Fruit fly (Drosophila melanogaster) whole organism: Measurements from ENCODE around the gene CG13282.

Experiments
- CG8478 ChIP-seq: fragments of >200 bp; optimal IDR thresholded peaks from 2 replicates; lab custom pipeline; 2018; ENCODE audit warnings: inconsistent platforms
- Dll ChIP-seq: fragments of >200 bp; optimal IDR thresholded peaks from 2 replicates; lab custom pipeline; 2017
- EcR ChIP-seq, 2 experiments: fragments of >200 bp; optimal IDR thresholded peaks; 2 replicates each; lab custom pipeline; 2017; ENCODE audit warnings: missing biosample characterization in 2 of 2, missing genetic modification characterization in 2 of 2, missing genetic modification reagents in 2 of 2
- pan ChIP-seq: fragments of >200 bp; optimal IDR thresholded peaks from 2 replicates; lab custom pipeline; 2017
- psq ChIP-seq: fragments of >200 bp; optimal IDR thresholded peaks from 2 replicates; lab custom pipeline; 2017
- usp ChIP-seq: fragments of >200 bp; optimal IDR thresholded peaks from 2 replicates; lab custom pipeline; 2017; ENCODE audit warnings: missing biosample characterization, missing genetic modification characterization, mixed read lengths

Gene CG13282

DNA sequence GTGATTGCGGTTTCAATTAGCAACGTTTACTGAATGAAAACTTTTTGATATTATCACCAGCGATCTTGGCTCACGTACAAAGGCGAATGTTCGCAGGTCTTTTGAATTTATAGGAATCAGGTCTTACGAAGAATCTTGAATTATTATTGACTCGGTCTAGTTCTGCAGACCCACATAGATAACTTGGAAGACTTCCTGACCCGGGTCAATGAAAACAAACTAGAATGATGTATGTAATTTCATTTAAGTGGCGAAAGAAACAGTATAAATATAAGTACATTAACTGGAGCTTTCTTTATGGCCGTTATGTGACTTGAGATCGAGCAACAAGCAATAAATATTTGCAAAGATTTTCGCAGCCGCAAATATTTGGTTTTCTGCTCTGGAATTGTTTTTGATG lies at the start of gene CG13282:
Gene CG13282 (minus strand): TSS at position 101 of the 400 bp plus-strand sequence.
- TF ChIP-seq psq (lab: Kevin White, UChicago), result no peak
- TF ChIP-seq EcR (GFP tag; optimal IDR thresholded peaks at IDR 0.05; lab: Kevin White, UChicago), result no peak
- no peak for TF ChIP-seq Dll (lab: Kevin White, UChicago)
- no peak for TF ChIP-seq CG8478 (lab: Kevin White, UChicago)
- TF ChIP-seq pan (lab: Kevin White, UChicago), result no peak
- TF ChIP-seq usp, result no peak

DNA sequence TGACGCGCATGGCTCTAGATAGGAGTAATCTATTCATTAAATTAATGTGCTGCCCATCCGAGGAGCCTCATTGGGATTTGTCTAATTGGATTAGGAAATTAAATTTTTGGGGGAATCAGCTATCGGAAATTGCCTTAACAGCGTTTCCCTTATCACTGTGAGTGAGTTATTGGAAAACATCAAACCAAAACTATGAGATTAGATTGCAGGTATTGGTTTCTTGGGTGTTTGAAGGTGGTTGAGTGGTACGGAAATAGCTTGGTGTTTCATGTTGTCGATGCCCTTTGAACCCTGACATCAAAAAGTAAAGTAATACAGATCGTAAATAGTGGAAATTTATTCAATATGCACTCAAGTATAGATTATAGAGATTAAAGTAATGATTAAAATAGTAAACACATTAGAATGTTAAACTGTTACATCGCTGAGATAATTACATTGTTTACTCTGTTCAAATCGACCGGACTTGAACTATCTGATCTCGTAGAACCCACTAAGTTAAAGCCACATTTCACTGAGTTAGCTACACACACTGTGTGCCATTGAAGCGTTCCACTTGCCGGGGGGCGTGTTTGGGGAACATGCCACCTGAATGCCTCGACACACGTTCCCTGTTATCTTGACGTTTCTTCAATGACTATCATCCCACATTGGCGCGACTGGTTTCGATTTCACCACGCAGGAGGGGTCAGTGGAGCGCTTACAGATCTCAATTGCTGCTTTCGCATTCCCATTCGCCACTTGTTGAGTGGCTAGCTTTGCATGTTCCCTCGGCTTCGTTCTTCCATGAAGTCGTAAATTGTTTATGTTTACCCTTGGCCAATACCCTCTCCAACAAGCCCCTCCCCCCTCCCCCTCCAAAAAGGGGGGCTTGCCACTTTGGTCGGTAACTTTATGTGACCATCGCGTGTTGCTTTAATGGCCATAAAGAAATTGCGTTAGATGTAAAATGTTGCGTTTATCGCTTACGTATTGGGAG lies 48.9 kb upstream of the CG13282 start:
- TF ChIP-seq CG8478 (lab: Kevin White, UChicago) (no peak), pan (lab: Kevin White, UChicago) (no peak), usp (no peak), psq (lab: Kevin White, UChicago) (no peak), EcR (GFP tag; optimal IDR thresholded peaks at IDR 0.05; lab: Kevin White, UChicago) (no peak), Dll (lab: Kevin White, UChicago) (no peak)

DNA sequence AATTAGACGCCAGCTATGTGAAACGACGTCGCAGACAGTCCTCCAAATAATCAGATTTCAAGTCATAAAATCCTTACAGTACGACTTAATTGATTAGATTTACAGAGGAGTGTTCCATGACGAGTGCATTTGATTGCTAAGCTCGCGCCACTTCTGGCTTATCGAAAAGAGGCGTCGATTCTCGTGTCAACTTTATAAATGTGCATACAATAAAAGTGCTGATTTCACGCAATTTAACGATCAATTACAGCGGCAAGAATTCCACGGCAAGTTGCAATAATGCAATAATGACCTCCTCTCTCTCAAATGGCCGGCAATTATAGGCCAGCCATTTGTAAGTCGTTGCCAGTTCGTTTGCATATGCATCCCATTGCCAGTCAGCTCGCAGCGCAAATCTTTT lies 48.1 kb upstream of the CG13282 start:
- no peak for TF ChIP-seq CG8478 (lab: Kevin White, UChicago)
- no peak for TF ChIP-seq pan (lab: Kevin White, UChicago)
- TF ChIP-seq Dll (lab: Kevin White, UChicago), result no peak
- TF ChIP-seq psq (lab: Kevin White, UChicago), result no peak
- TF ChIP-seq usp, result no peak
- no peak for TF ChIP-seq EcR (GFP tag; optimal IDR thresholded peaks at IDR 0.05; lab: Kevin White, UChicago)

DNA sequence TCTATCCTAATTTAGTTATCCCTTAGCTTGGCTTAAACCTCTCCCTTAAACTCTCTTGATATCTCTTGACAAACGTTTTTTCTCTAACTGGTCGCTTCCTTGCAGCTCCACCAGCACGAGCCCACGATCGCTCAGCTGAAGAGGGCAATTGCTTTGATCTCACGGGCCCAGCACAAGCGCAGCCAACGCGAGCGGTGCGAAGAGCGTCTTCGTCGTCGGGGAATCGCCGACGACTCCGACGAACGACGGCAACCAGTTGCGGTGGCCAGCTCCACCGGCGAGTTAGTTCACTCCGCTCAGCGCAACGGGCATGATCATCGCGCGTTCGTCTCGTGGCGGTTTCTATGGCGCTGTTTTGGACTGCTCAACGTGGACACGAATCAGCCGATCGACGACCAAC lies 46.6 kb upstream of the CG13282 start:
- TF ChIP-seq Dll (lab: Kevin White, UChicago), result no peak
- no peak for TF ChIP-seq usp
- no peak for TF ChIP-seq CG8478 (lab: Kevin White, UChicago)
- no peak for TF ChIP-seq EcR (GFP tag; optimal IDR thresholded peaks at IDR 0.05; lab: Kevin White, UChicago)
- no peak for TF ChIP-seq pan (lab: Kevin White, UChicago)
- TF ChIP-seq psq (lab: Kevin White, UChicago), result no peak

DNA sequence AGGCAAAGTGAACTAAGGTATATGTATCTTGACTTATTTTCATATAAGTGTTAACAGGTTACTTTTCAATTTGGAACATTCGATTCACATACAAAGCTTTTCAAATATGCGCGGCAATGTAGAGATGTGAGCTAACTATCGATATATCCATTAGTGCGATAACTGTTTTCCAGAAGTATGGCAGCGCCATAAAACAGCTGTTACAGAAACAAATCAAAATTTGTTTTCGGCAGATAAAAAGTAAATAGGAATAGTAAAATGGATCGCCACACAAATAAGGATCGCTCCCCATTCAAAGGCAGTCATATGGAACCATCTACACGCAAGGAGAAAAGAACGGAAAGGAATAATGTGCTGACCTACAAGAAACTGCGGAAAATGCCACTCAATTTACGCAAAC lies 45.0 kb upstream of the CG13282 start, which contains the start of the genes CG32832, CG31743 and CG34313:
Gene CG32832 (minus strand): TSS at position 3 of the 400 bp plus-strand sequence.
Gene CG31743 (plus strand): TSS at position 230 of the 400 bp plus-strand sequence.
Gene CG34313 (plus strand): TSS at position 230 of the 400 bp plus-strand sequence.
- TF ChIP-seq pan (lab: Kevin White, UChicago), result no peak
- no peak for TF ChIP-seq psq (lab: Kevin White, UChicago)
- no peak for TF ChIP-seq CG8478 (lab: Kevin White, UChicago)
- no peak for TF ChIP-seq EcR (GFP tag; optimal IDR thresholded peaks at IDR 0.05; lab: Kevin White, UChicago)

DNA sequence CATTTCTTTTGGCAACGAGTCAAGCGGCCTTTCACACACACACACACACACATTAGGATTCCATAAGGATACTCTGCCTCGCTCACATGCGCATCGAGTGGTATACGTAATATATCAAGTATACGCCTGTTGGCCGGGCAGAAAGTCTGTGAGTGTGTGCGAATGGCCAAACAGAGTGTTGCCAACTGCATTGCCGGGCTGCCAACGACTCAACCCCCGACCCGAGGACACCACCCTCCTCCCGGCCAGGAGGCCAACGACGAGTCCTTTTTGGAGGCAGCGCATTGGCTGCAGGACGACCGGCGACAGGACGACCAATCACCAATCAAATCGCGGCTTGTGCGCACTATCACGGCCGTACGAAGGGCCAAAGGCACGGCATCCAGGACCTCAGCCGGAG lies 43.4 kb upstream of the CG13282 start:
- TF ChIP-seq usp, result no peak
- no peak for TF ChIP-seq Dll (lab: Kevin White, UChicago)
- no peak for TF ChIP-seq EcR (GFP tag; optimal IDR thresholded peaks at IDR 0.05; lab: Kevin White, UChicago)
- TF ChIP-seq psq (lab: Kevin White, UChicago), result no peak
- TF ChIP-seq CG8478 (lab: Kevin White, UChicago), result no peak
- no peak for TF ChIP-seq pan (lab: Kevin White, UChicago)

DNA sequence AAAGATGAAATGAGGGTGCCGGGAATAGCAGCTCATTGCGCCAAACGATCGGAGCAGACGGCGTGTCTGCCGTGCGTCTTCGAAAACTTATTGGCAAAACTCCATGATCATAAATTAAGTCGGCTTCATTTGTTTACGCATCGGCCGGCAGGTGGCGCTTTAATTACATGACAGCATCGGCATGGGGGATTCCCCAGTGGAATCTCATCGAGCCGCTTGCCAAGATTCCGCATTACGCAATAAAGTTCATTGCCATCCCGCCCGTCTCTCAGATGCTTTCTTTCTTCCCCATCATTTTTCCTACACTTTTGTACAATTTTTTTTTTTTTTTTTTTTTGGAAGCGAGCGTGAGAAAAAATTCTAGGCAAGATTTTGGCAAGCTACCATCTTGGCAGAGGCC lies 42.3 kb upstream of the CG13282 start:
- TF ChIP-seq pan (lab: Kevin White, UChicago) (no peak), CG8478 (lab: Kevin White, UChicago) (no peak), EcR (GFP tag; optimal IDR thresholded peaks at IDR 0.05; lab: Kevin White, UChicago) (no peak), Dll (lab: Kevin White, UChicago) (no peak), psq (lab: Kevin White, UChicago) (no peak), usp (no peak)

DNA sequence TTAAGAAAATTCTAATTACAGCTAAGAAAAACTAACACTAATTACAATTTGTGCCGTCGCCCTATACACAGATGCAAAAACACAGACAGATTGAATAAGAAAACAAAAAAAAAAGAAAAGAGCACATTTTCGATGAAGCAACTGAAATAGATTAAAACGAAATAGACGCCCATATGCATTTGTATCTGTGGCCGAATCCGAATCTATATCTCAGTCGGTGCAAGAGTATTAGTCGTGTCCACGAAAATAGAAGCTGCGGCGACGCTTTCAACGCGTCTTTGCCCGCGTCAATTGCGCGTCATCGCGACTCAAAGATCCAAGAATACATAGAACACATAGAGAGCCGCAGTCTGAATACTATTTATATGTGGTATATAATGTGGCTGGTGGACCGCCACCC lies 40.6 kb upstream of the CG13282 start:
- TF ChIP-seq Dll (lab: Kevin White, UChicago) (no peak), usp (no peak), psq (lab: Kevin White, UChicago) (no peak), EcR (GFP tag; optimal IDR thresholded peaks at IDR 0.05; lab: Kevin White, UChicago) (no peak), pan (lab: Kevin White, UChicago) (no peak), CG8478 (lab: Kevin White, UChicago) (no peak)

DNA sequence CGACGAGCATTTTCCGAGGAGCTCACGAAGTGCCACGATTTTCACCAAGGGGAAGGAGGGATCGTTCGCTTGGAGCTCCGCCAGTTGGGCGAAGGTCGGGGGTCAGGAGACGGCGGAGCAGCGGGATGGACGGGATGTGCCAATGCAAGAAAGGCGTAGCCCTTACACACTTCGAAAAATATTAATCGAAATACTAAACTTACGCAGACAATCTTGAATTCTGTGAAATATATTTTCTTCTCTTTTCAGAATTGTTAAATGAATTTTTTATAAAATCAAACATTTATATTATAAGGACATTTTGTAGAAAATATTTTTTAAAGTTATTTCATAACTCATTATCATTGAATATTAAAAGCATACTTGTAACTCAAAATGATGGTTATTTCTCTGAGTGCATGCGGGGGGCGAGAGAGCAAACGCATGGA lies 34.6 kb upstream of the CG13282 start:
- TF ChIP-seq CG8478 (lab: Kevin White, UChicago), result no peak
- no peak for TF ChIP-seq pan (lab: Kevin White, UChicago)
- no peak for TF ChIP-seq psq (lab: Kevin White, UChicago)
- TF ChIP-seq Dll (lab: Kevin White, UChicago), result no peak
- no peak for TF ChIP-seq EcR (GFP tag; optimal IDR thresholded peaks at IDR 0.05; lab: Kevin White, UChicago)
- TF ChIP-seq usp, result no peak

DNA sequence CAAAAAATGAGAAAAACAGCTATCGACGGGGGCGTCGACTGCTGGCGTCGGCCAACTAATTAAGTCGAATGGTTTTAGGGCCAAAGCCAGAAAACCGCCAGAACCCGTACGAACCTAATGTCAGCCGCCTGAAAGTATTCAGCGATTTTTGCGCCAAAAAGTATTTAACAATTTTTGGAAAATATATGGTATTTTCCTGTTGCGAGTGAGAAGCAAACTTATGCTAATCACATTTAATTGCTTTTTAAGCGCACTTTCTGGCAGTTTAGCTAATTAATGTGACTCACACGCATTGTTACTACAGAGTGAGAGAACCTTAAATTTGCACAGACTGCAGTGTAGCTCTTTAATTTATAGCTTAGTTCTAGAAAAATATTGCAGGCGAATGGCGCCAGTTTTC lies 28.2 kb upstream of the CG13282 start:
- TF ChIP-seq psq (lab: Kevin White, UChicago), result no peak
- no peak for TF ChIP-seq CG8478 (lab: Kevin White, UChicago)
- TF ChIP-seq usp, result no peak
- TF ChIP-seq pan (lab: Kevin White, UChicago), result no peak
- TF ChIP-seq Dll (lab: Kevin White, UChicago), result no peak
- no peak for TF ChIP-seq EcR (GFP tag; optimal IDR thresholded peaks at IDR 0.05; lab: Kevin White, UChicago)

DNA sequence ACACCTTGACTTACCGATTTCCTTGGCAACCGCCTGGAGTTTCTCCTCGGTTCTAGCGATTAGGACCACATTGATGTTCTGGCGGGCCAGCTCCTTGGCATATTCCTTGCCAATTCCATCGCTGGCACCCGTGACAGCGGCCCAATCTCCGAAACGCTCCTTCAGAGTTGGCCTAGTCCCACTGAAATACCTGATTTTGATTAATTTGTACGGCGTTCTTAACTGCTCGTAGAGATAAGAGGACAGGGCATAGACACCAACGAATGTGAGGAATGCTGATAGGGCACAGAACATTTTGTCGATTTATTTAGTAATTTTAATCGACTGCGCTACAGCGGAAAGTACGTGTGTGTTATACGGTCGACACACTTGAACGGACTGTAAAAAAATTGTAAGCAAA lies 26.8 kb upstream of the CG13282 start, which contains the start of gene CG6012:
Gene CG6012 (minus strand): TSS at position 364 of the 400 bp plus-strand sequence.
- TF ChIP-seq Dll (lab: Kevin White, UChicago) (no peak), CG8478 (lab: Kevin White, UChicago) (no peak), psq (lab: Kevin White, UChicago) (no peak), usp (no peak), EcR (GFP tag; optimal IDR thresholded peaks at IDR 0.05; lab: Kevin White, UChicago) (no peak), pan (lab: Kevin White, UChicago) (no peak)
